Fruit fly (Drosophila melanogaster) S2 (cell line): Measurements from ENCODE around the gene mld.

Source experiments
- CG8478 ChIP-seq: fragments of >200 bp; optimal IDR thresholded peaks from 2 replicates; lab custom pipeline; 2018
- CTCF ChIP-seq, 2 experiments: fragments of >200 bp; optimal IDR thresholded peaks; 2 replicates each; lab custom pipeline; 2018

dm6 chr3R:24568251-24568932 is 17.1 kb upstream of the mld start:
- TF ChIP-seq CG8478 (lab: Kevin White, UChicago) (no peak), CTCF (optimal IDR thresholded peaks at IDR 0.05; lab: Kevin White, UChicago) (no peak)
